Fruit fly (Drosophila melanogaster): ENCODE data around the gene CG14854.
A peak's percentile ranks its signal among the peaks of the same experiment; 100 is the strongest.

The CG14854 gene

dm6 chr3R:14511123-14511908 is 48.5 kb downstream of the CG14854 start, which contains the start of the genes HtrA2 and mRpL11 (continued):
- peak; percentile 18 for TF ChIP-seq fd59A (GFP tag; optimal IDR thresholded peaks at IDR 0.05)
- TF ChIP-seq ss (GFP tag; optimal IDR thresholded peaks at IDR 0.05), result no peak
- no peak for TF ChIP-seq CG6276 (GFP tag; optimal IDR thresholded peaks at IDR 0.05)
- TF ChIP-seq CG3032 (tag; optimal IDR thresholded peaks at IDR 0.05), result peak; percentile 62
- TF ChIP-seq fkh (GFP tag; optimal IDR thresholded peaks at IDR 0.05), result peak; percentile 87
- TF ChIP-seq CG3919 (GFP tag; optimal IDR thresholded peaks at IDR 0.05), result no peak
- no peak for TF ChIP-seq CG8119 (GFP tag; IDR thresholded peaks at IDR 0.05)
- TF ChIP-seq CG6163 (GFP tag; IDR thresholded peaks at IDR 0.05), result no peak
- no peak for TF ChIP-seq svp (GFP tag)
- peak; percentile 16 for TF ChIP-seq achi (GFP tag; optimal IDR thresholded peaks at IDR 0.05)
- TF ChIP-seq Hr4 (GFP tag; optimal IDR thresholded peaks at IDR 0.05), result peak; percentile 70
- no peak for TF ChIP-seq dac (GFP tag; optimal IDR thresholded peaks at IDR 0.05)
- peak; percentile 60 for TF ChIP-seq Eip75B (GFP tag; optimal IDR thresholded peaks at IDR 0.05)
- TF ChIP-seq CG9139 (GFP tag; optimal IDR thresholded peaks at IDR 0.05), result no peak
- TF ChIP-seq CG6792 (GFP tag; optimal IDR thresholded peaks at IDR 0.05), result no peak
- TF ChIP-seq CG11294 (GFP tag; IDR thresholded peaks at IDR 0.05), result no peak
- TF ChIP-seq topi (GFP tag; optimal IDR thresholded peaks at IDR 0.05), result peak; percentile 51
- TF ChIP-seq CG8319 (GFP tag; optimal IDR thresholded peaks at IDR 0.05), result no peak
- no peak for TF ChIP-seq CG16779 (tag; optimal IDR thresholded peaks at IDR 0.05)
- peak; percentile 70 for TF ChIP-seq Sox14 (GFP tag; optimal IDR thresholded peaks at IDR 0.05)
- no peak for TF ChIP-seq dsx (GFP tag; optimal IDR thresholded peaks at IDR 0.05; ENCODE audit: poor library complexity, severe bottlenecking)
- TF ChIP-seq lz (GFP tag; optimal IDR thresholded peaks at IDR 0.05), result peak; percentile 59
- no peak for TF ChIP-seq CG8632 (GFP tag; optimal IDR thresholded peaks at IDR 0.05)
- peak; percentile 62 for TF ChIP-seq Met (GFP tag; optimal IDR thresholded peaks at IDR 0.05)
- peak; percentile 45 for TF ChIP-seq Lpt (GFP tag; optimal IDR thresholded peaks at IDR 0.05)
- TF ChIP-seq Hr39 (GFP tag; optimal IDR thresholded peaks at IDR 0.05), result peak; percentile 65
- no peak for TF ChIP-seq fd85E (GFP tag; optimal IDR thresholded peaks at IDR 0.05)
- TF ChIP-seq Sox15 (GFP tag; optimal IDR thresholded peaks at IDR 0.05), result peak; percentile 29
- TF ChIP-seq CG11762 (GFP tag; optimal IDR thresholded peaks at IDR 0.05; ENCODE audit: insufficient read depth), result peak; percentile 2
- no peak for TF ChIP-seq Blimp-1 (GFP tag; optimal IDR thresholded peaks at IDR 0.05)
- peak; percentile 76 for TF ChIP-seq Eip78C (GFP tag)
- peak; percentile 60 for TF ChIP-seq esn (GFP tag; optimal IDR thresholded peaks at IDR 0.05)
- TF ChIP-seq salr (GFP tag; optimal IDR thresholded peaks at IDR 0.05), result peak in 1 of 2 experiments; percentile 23
- no peak for TF ChIP-seq Eip93F (GFP tag; optimal IDR thresholded peaks at IDR 0.05)
- peak; percentile 58 for TF ChIP-seq CG32006 (GFP tag; optimal IDR thresholded peaks at IDR 0.05)

All from whole organism, prepupa.